Fruit fly (Drosophila melanogaster) whole organism, prepupa: Measurements from ENCODE around the gene CG17129.

Experiments
- CG10631 ChIP-seq: fragments of 200-800 bp; sonication (Bioruptor generic); optimal IDR thresholded peaks from 2 replicates; lab custom pipeline; 2016; ENCODE audit warnings: missing biosample characterization, missing genetic modification characterization
- CG11762 ChIP-seq: fragments of 200-800 bp; sonication (Bioruptor generic); optimal IDR thresholded peaks from 3 replicates; lab custom pipeline; 2016; ENCODE audit warnings: missing biosample characterization, missing genetic modification characterization; ENCODE audit not compliant: insufficient read depth
- CG8119 ChIP-seq: fragments of 200-800 bp; sonication (Bioruptor generic); IDR thresholded peaks from 3 replicates; pipeline ENCODE4 v1.3.6; 2022; ENCODE audit warnings: missing biosample characterization, missing genetic modification characterization
- Gug ChIP-seq: fragments of 200-800 bp; sonication (Bioruptor generic); IDR thresholded peaks from 2 replicates; pipeline ENCODE4 v1.3.6; 2022; ENCODE audit warnings: missing biosample characterization, missing genetic modification characterization
- cyc ChIP-seq: fragments of 200-800 bp; sonication (Bioruptor generic); optimal IDR thresholded peaks from 3 replicates; lab custom pipeline; 2016; ENCODE audit warnings: missing biosample characterization, missing genetic modification characterization
- eg ChIP-seq: fragments of 200-800 bp; sonication (Bioruptor generic); IDR thresholded peaks from 3 replicates; pipeline ENCODE4 v1.3.6; 2022; ENCODE audit warnings: missing biosample characterization, missing genetic modification characterization
- fd59A ChIP-seq: fragments of 200-800 bp; sonication (Bioruptor generic); optimal IDR thresholded peaks from 2 replicates; lab custom pipeline; 2017; ENCODE audit warnings: missing biosample characterization, mild to moderate bottlenecking, missing genetic modification characterization, missing genetic modification reagents
- salr ChIP-seq, 2 experiments: fragments of 200-800 bp; sonication (Bioruptor generic); optimal IDR thresholded peaks; 3 replicates each; lab custom pipeline; 2016 to 2018; ENCODE audit warnings: missing biosample characterization in 2 of 2, missing genetic modification characterization in 2 of 2, mild to moderate bottlenecking in 1 of 2
- svp ChIP-seq: fragments of 200-800 bp; sonication (Bioruptor generic); peaks from one replicate; lab custom pipeline; 2016; ENCODE audit warnings: missing biosample characterization, missing genetic modification characterization

- TF ChIP-seq eg (GFP tag; lab: Robert Waterston, UW) (peak; percentile 92), cyc (GFP tag; lab: Kevin White, UChicago) (peak; percentile 97), CG10631 (peak; percentile 97), CG11762 (GFP tag; lab: Kevin White, UChicago) (peak; percentile 92), salr (GFP tag; optimal IDR thresholded peaks at IDR 0.05; lab: Kevin White, UChicago) (peak; percentile 81 to 85), CG8119 (peak; percentile 80), svp (GFP tag; lab: Kevin White, UChicago) (peak; percentile 97), fd59A (peak; percentile 71), Gug (GFP tag; lab: Robert Waterston, UW) (peak; percentile 80)
Observed at dm6 chr3L:654019-654418, 26.1 kb downstream of the CG17129 start, which contains the start of the genes MED30 and Rev1.
